Fruit fly (Drosophila melanogaster) whole organism, prepupa: Measurements from ENCODE around the gene Cpr76Bc.
A peak's percentile ranks its signal among the peaks of the same experiment; 100 is the strongest.

Source experiments
- Blimp-1 ChIP-seq: fragments of 200-800 bp; sonication (Bioruptor generic); optimal IDR thresholded peaks from 3 replicates; lab custom pipeline; 2017; ENCODE audit warnings: missing biosample characterization, missing genetic modification characterization, mild to moderate bottlenecking, moderate library complexity, missing genetic modification reagents
- CG16779 ChIP-seq: fragments of 200-800 bp; sonication (Bioruptor generic); optimal IDR thresholded peaks from 3 replicates; lab custom pipeline; 2017; ENCODE audit warnings: missing biosample characterization, mild to moderate bottlenecking, missing genetic modification characterization
- CG31627 ChIP-seq: fragments of 200-800 bp; sonication (Bioruptor generic); optimal IDR thresholded peaks from 3 replicates; lab custom pipeline; 2016; ENCODE audit warnings: missing biosample characterization, missing genetic modification characterization
- CG34406 ChIP-seq: fragments of 200-800 bp; sonication (Bioruptor generic); optimal IDR thresholded peaks from 3 replicates; lab custom pipeline; 2016; ENCODE audit warnings: missing biosample characterization, missing genetic modification characterization
- CG3919 ChIP-seq: fragments of 200-800 bp; sonication (Bioruptor generic); optimal IDR thresholded peaks from 3 replicates; lab custom pipeline; 2016; ENCODE audit warnings: missing biosample characterization, missing genetic modification characterization
- CG4318 ChIP-seq: fragments of 200-800 bp; sonication (Bioruptor generic); optimal IDR thresholded peaks from 3 replicates; lab custom pipeline; 2017; ENCODE audit warnings: missing biosample characterization, mild to moderate bottlenecking, missing genetic modification characterization
- CG6163 ChIP-seq: fragments of 200-800 bp; sonication (Bioruptor generic); IDR thresholded peaks from 3 replicates; pipeline ENCODE4 v1.3.6; 2022; ENCODE audit warnings: missing biosample characterization, missing genetic modification characterization
- CG6276 ChIP-seq: fragments of 200-800 bp; sonication (Bioruptor generic); optimal IDR thresholded peaks from 2 replicates; lab custom pipeline; 2017; ENCODE audit warnings: missing biosample characterization, mild to moderate bottlenecking, missing genetic modification characterization
- CG6808 ChIP-seq: fragments of 200-800 bp; sonication (Bioruptor generic); optimal IDR thresholded peaks from 3 replicates; lab custom pipeline; 2017; ENCODE audit warnings: missing biosample characterization, missing genetic modification characterization, mild to moderate bottlenecking, moderate library complexity, missing genetic modification reagents
- CG6854 ChIP-seq: fragments of 200-800 bp; sonication (Bioruptor generic); optimal IDR thresholded peaks from 2 replicates; lab custom pipeline; 2017; ENCODE audit warnings: missing biosample characterization, mild to moderate bottlenecking, missing genetic modification characterization
- CG7368 ChIP-seq: fragments of 200-800 bp; sonication (Bioruptor generic); optimal IDR thresholded peaks from 3 replicates; lab custom pipeline; 2016; ENCODE audit warnings: missing biosample characterization, missing genetic modification characterization
- Eip75B ChIP-seq: fragments of 200-800 bp; sonication (Bioruptor generic); optimal IDR thresholded peaks from 3 replicates; lab custom pipeline; 2016; ENCODE audit warnings: missing biosample characterization, missing genetic modification characterization
- Eip78C ChIP-seq: fragments of 200-800 bp; sonication (Bioruptor generic); peaks from one replicate; lab custom pipeline; 2016; ENCODE audit warnings: missing biosample characterization, missing genetic modification characterization
- Eip93F ChIP-seq: fragments of 200-800 bp; sonication (Bioruptor generic); optimal IDR thresholded peaks from 2 replicates; lab custom pipeline; 2016; ENCODE audit warnings: missing biosample characterization, mild to moderate bottlenecking, missing genetic modification characterization
- Ets21C ChIP-seq: fragments of 200-800 bp; sonication (Bioruptor generic); optimal IDR thresholded peaks from 3 replicates; lab custom pipeline; 2016; ENCODE audit warnings: missing biosample characterization, missing genetic modification characterization
- Ets96B ChIP-seq: fragments of 200-800 bp; optimal IDR thresholded peaks from 2 replicates; lab custom pipeline; 2019; ENCODE audit warnings: missing biosample characterization, mild to moderate bottlenecking, missing genetic modification characterization, moderate library complexity
- Gug ChIP-seq: fragments of 200-800 bp; sonication (Bioruptor generic); IDR thresholded peaks from 2 replicates; pipeline ENCODE4 v1.3.6; 2022; ENCODE audit warnings: missing biosample characterization, missing genetic modification characterization
- Hr38 ChIP-seq: sonication (Bioruptor generic); optimal IDR thresholded peaks from 2 replicates; lab custom pipeline; 2016; ENCODE audit warnings: missing biosample characterization, missing genetic modification characterization
- Hr39 ChIP-seq: fragments of 200-800 bp; sonication (Bioruptor generic); optimal IDR thresholded peaks from 2 replicates; lab custom pipeline; 2016; ENCODE audit warnings: missing biosample characterization, missing genetic modification characterization
- Lpt ChIP-seq: fragments of 200-800 bp; sonication (Bioruptor generic); optimal IDR thresholded peaks from 3 replicates; lab custom pipeline; 2016; ENCODE audit warnings: missing biosample characterization, missing genetic modification characterization
- Met ChIP-seq: fragments of 200-800 bp; sonication (Bioruptor generic); optimal IDR thresholded peaks from 3 replicates; lab custom pipeline; 2016; ENCODE audit warnings: missing biosample characterization, missing genetic modification characterization
- OdsH ChIP-seq: fragments of 200-800 bp; sonication (Bioruptor generic); optimal IDR thresholded peaks from 3 replicates; lab custom pipeline; 2016; ENCODE audit warnings: missing biosample characterization, missing genetic modification characterization
- Sox102F ChIP-seq: fragments of 200-800 bp; sonication (Bioruptor generic); optimal IDR thresholded peaks from 2 replicates; lab custom pipeline; 2016; ENCODE audit warnings: missing biosample characterization, mild to moderate bottlenecking, missing genetic modification characterization
- Sox15 ChIP-seq: fragments of 200-800 bp; sonication (Bioruptor generic); optimal IDR thresholded peaks from 3 replicates; lab custom pipeline; 2016; ENCODE audit warnings: missing biosample characterization, missing genetic modification characterization
- achi ChIP-seq: fragments of 200-800 bp; sonication (Bioruptor generic); optimal IDR thresholded peaks from 3 replicates; lab custom pipeline; 2016; ENCODE audit warnings: missing biosample characterization, missing genetic modification characterization
- acj6 ChIP-seq: fragments of 200-800 bp; sonication (Bioruptor generic); optimal IDR thresholded peaks from 3 replicates; lab custom pipeline; 2016; ENCODE audit warnings: missing biosample characterization, missing genetic modification characterization
- cyc ChIP-seq: fragments of 200-800 bp; sonication (Bioruptor generic); optimal IDR thresholded peaks from 3 replicates; lab custom pipeline; 2016; ENCODE audit warnings: missing biosample characterization, missing genetic modification characterization
- dac ChIP-seq: fragments of 200-800 bp; sonication (Bioruptor generic); optimal IDR thresholded peaks from 2 replicates; lab custom pipeline; 2017; ENCODE audit warnings: missing biosample characterization, mild to moderate bottlenecking, missing genetic modification characterization
- eg ChIP-seq: fragments of 200-800 bp; sonication (Bioruptor generic); IDR thresholded peaks from 3 replicates; pipeline ENCODE4 v1.3.6; 2022; ENCODE audit warnings: missing biosample characterization, missing genetic modification characterization
- esn ChIP-seq: fragments of 200-800 bp; sonication (Bioruptor generic); optimal IDR thresholded peaks from 2 replicates; lab custom pipeline; 2016; ENCODE audit warnings: missing biosample characterization, mild to moderate bottlenecking, missing genetic modification characterization, moderate library complexity
- fd59A ChIP-seq: fragments of 200-800 bp; sonication (Bioruptor generic); optimal IDR thresholded peaks from 2 replicates; lab custom pipeline; 2017; ENCODE audit warnings: missing biosample characterization, mild to moderate bottlenecking, missing genetic modification characterization, missing genetic modification reagents
- fd85E ChIP-seq: fragments of 200-800 bp; sonication (Bioruptor generic); optimal IDR thresholded peaks from 3 replicates; lab custom pipeline; 2016; ENCODE audit warnings: missing biosample characterization, missing genetic modification characterization
- lz ChIP-seq: fragments of 200-800 bp; sonication (Bioruptor generic); optimal IDR thresholded peaks from 3 replicates; lab custom pipeline; 2016; ENCODE audit warnings: missing biosample characterization, missing genetic modification characterization
- spab ChIP-seq: fragments of 200-800 bp; sonication (Bioruptor generic); optimal IDR thresholded peaks from 2 replicates; lab custom pipeline; 2017; ENCODE audit warnings: missing biosample characterization, mild to moderate bottlenecking, missing genetic modification characterization, missing genetic modification reagents
- ss ChIP-seq, 2 experiments: fragments of 200-800 bp; sonication (Bioruptor generic); optimal IDR thresholded peaks; 2 replicates in 1 of 2; 3 replicates in 1 of 2; lab custom pipeline; 2017 to 2018; ENCODE audit warnings: mild to moderate bottlenecking in 2 of 2, missing biosample characterization in 2 of 2, missing genetic modification characterization in 2 of 2, moderate library complexity in 1 of 2
- topi ChIP-seq: fragments of 200-800 bp; sonication (Bioruptor generic); optimal IDR thresholded peaks from 3 replicates; lab custom pipeline; 2016; ENCODE audit warnings: missing biosample characterization, missing genetic modification characterization
- vri ChIP-seq: fragments of 200-800 bp; sonication (Bioruptor generic); optimal IDR thresholded peaks from 3 replicates; lab custom pipeline; 2016; ENCODE audit warnings: missing biosample characterization, mild to moderate bottlenecking, missing genetic modification characterization

Gene Cpr76Bc

dm6 chr3L:19544105-19544504, 23.4 kb downstream of the Cpr76Bc start, which contains the start of the genes CG46434 and Dred:
TSS of gene CG46434 (minus strand) at chr3L:19544205.
TSS of gene Dred (minus strand) at chr3L:19544205.
- no peak for TF ChIP-seq fd85E (GFP tag; lab: Kevin White, UChicago)
- no peak for TF ChIP-seq Ets21C (GFP tag; lab: Kevin White, UChicago)
- TF ChIP-seq Hr39 (GFP tag; lab: Kevin White, UChicago): no peak
- TF ChIP-seq CG7368 (GFP tag; lab: Kevin White, UChicago): no peak
- TF ChIP-seq CG34406 (GFP tag; lab: Kevin White, UChicago): no peak
- no peak for TF ChIP-seq eg (GFP tag; lab: Robert Waterston, UW)

dm6 chr3L:19544810-19545209, 24.1 kb downstream of the Cpr76Bc start, which contains the start of the genes CG46435 and Rcd7:
TSS of gene CG46435 (plus strand) at chr3L:19545110.
TSS of gene Rcd7 (plus strand) at chr3L:19545110.
- no peak for TF ChIP-seq vri (GFP tag; lab: Kevin White, UChicago)
- TF ChIP-seq, all 60 proteins: peak for 0

DNA sequence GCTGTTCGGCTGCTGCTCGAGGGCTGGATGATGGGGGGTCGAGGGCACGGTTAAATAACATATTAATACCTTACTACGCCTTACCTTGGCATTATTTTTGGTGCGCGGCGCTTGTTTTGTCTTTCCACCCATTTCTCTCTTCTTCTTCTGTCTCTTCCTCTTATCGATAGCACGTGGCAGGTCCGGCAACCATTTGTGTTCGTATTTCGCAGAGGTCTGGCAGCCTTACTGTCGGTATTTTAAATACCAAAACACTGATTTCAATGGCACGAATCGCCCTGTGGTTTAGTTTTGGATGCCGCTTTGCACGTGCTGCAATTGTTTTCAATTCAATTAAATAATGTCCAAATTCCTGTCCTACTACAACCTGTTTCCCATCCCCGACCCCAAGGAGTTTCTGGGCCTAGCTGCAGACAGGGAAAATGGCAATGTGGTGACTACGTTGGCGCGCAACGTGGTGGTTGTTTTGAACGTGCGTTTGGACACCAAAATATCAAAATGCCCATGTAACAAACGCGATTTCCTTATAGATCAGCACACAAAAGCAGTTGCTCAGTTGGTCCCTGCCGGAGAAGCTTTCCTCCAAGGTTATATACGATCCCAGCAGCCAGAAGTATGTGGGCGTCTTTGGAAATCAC, 31.5 kb downstream of the Cpr76Bc start, which contains the start of the genes Ltn1 and CG9300:
TSS of gene Ltn1 (minus strand) at position 155 of the 638 bp plus-strand sequence.
TSS of gene CG9300 (plus strand) at position 285 of the 638 bp plus-strand sequence.
- TF ChIP-seq Eip93F (GFP tag; lab: Kevin White, UChicago): no peak
- no peak for TF ChIP-seq Met (GFP tag; lab: Kevin White, UChicago)
- TF ChIP-seq CG4318: no peak
- TF ChIP-seq CG16779 (tag; lab: Kevin White, UChicago): no peak
- TF ChIP-seq Sox102F (GFP tag; lab: Kevin White, UChicago): no peak
- no peak for TF ChIP-seq eg (GFP tag; lab: Robert Waterston, UW)
- TF ChIP-seq fd59A (GFP tag; lab: Kevin White, UChicago): no peak
- TF ChIP-seq Eip78C (GFP tag; lab: Kevin White, UChicago): no peak
- no peak for TF ChIP-seq CG7368 (GFP tag; lab: Kevin White, UChicago)
- TF ChIP-seq Sox15: no peak
- no peak for TF ChIP-seq OdsH
- no peak for TF ChIP-seq CG3919
- TF ChIP-seq CG6854 (GFP tag; lab: Kevin White, UChicago): no peak
- TF ChIP-seq Ets96B (tag; lab: Kevin White, UChicago): no peak
- TF ChIP-seq Hr38 (GFP tag; lab: Kevin White, UChicago): no peak
- no peak for TF ChIP-seq CG6163 (GFP tag; lab: Robert Waterston, UW)
- TF ChIP-seq CG6808 (GFP tag; lab: Kevin White, UChicago): no peak
- TF ChIP-seq Eip75B (GFP tag; lab: Kevin White, UChicago): no peak

DNA sequence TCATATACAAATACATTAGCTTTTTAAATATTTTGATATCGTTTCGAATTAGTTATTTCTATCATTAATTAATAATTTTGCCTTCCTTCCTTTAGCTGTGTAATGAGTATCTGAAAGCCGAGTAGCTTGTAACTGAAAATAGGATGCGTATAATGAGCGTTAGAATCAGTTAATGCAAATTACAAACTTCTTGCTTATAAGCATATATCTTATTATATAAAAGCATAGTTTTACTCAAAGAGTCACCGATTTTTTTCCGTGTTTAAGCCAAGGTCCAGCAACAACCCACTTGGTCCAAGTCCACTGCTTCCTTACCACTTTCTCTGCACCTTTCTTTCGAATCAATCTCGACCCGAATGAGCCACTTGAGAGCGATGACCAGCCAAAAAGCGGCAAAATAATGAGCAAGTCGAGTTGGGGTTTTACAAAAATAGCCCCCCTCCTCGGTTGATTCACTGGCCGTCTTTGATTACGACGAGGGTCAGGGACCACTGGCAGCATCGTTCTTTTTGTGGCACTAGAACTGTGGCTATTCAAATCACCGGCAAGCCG, 35.2 kb downstream of the Cpr76Bc start:
- TF ChIP-seq Blimp-1 (peak; percentile 91), achi (GFP tag; lab: Kevin White, UChicago) (peak; percentile 22), Hr39 (GFP tag; lab: Kevin White, UChicago) (peak; percentile 37), CG3919 (no peak), esn (GFP tag; lab: Kevin White, UChicago) (peak; percentile 63), Gug (GFP tag; lab: Robert Waterston, UW) (no peak), ss (GFP tag; optimal IDR thresholded peaks at IDR 0.05; lab: Kevin White, UChicago) (no peak), CG4318 (no peak), topi (GFP tag; lab: Kevin White, UChicago) (peak; percentile 13), acj6 (peak; percentile 14), CG6808 (GFP tag; lab: Kevin White, UChicago) (no peak), fd85E (GFP tag; lab: Kevin White, UChicago) (no peak), Lpt (no peak), CG16779 (tag; lab: Kevin White, UChicago) (no peak), CG6276 (GFP tag; lab: Kevin White, UChicago) (no peak), Eip78C (GFP tag; lab: Kevin White, UChicago) (peak; percentile 82), cyc (GFP tag; lab: Kevin White, UChicago) (peak; percentile 39), spab (no peak), dac (GFP tag; lab: Kevin White, UChicago) (no peak), CG31627 (GFP tag; lab: Kevin White, UChicago) (peak; percentile 34), eg (GFP tag; lab: Robert Waterston, UW) (no peak), lz (GFP tag; lab: Kevin White, UChicago) (no peak)
